Worm (Caenorhabditis elegans) whole organism, L4/young adult: Measurements from ENCODE around the gene hira-1.

Source experiments
- W03F9.2 ChIP-seq: fragments of 150-350 bp; optimal IDR thresholded peaks from 2 replicates; lab custom pipeline; 2014; ENCODE audit warnings: missing biosample characterization, missing genetic modification characterization
- dao-5 ChIP-seq: sonication (generic microtip); optimal IDR thresholded peaks from 2 replicates; lab custom pipeline; 2016; ENCODE audit warnings: missing genotype, missing genetic modification characterization, moderate library complexity, missing compliant biosample characterization
- him-1 ChIP-seq: sonication (generic microtip); optimal IDR thresholded peaks from 2 replicates; lab custom pipeline; 2016; ENCODE audit warnings: missing genotype, missing genetic modification reagents, missing genetic modification characterization, missing compliant biosample characterization

DNA sequence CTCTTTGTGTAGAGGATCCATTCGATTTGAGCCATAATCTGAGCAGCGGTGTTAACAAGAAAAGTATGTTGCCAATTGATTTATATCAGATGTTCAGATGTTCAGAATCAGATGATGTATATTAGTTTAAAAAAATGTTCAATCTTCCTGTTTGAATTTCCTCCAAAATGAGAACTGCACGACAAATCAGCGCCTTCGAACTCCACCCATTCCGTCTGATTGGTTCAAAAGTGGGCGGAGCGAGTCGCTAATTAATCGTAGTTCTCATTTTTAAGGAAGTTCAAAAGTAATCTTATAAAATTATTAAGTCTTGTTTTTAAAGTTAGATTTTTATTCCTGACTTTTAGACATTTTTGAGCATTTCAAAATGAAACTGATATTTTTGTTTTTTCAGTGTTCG, 11.8 kb upstream of the hira-1 start:
- TF ChIP-seq dao-5 (no peak), him-1 (no peak), W03F9.2 (tag; lab: Kevin White, UChicago) (no peak)
